Fruit fly (Drosophila melanogaster) whole organism, embryonic: Measurements from ENCODE around the gene CG34138.

Experiments used
- ATbp ChIP-seq: fragments of 200-800 bp; sonication (Bioruptor generic); optimal IDR thresholded peaks from 2 replicates; lab custom pipeline; 2017; ENCODE audit warnings: missing biosample characterization, mild to moderate bottlenecking, missing genetic modification characterization, missing genetic modification reagents
- Bgb ChIP-seq: fragments of 200-800 bp; sonication (Bioruptor generic); IDR thresholded peaks from 2 replicates; pipeline ENCODE4 v1.3.6; 2022; ENCODE audit warnings: missing biosample characterization, missing genetic modification characterization; ENCODE audit not compliant: partially characterized antibody
- CG10274 ChIP-seq: fragments of 200-800 bp; sonication (Bioruptor generic); optimal IDR thresholded peaks from 3 replicates; lab custom pipeline; 2017; ENCODE audit warnings: missing biosample characterization, mild to moderate bottlenecking, missing genetic modification characterization
- CG10462 ChIP-seq: fragments of 200-800 bp; sonication (Bioruptor generic); optimal IDR thresholded peaks from 2 replicates; lab custom pipeline; 2016; ENCODE audit warnings: missing biosample characterization, missing genetic modification characterization
- CG10654 ChIP-seq: fragments of 200-800 bp; sonication (Bioruptor generic); optimal IDR thresholded peaks from 2 replicates; lab custom pipeline; 2016; ENCODE audit warnings: missing biosample characterization, missing genetic modification characterization
- CG11560 ChIP-seq: fragments of 200-800 bp; sonication (Bioruptor generic); IDR thresholded peaks from 3 replicates; pipeline ENCODE4 v1.3.6; 2022; ENCODE audit warnings: missing biosample characterization, missing genetic modification characterization
- CG11695 ChIP-seq: fragments of 200-800 bp; sonication (Bioruptor generic); IDR thresholded peaks from 3 replicates; pipeline ENCODE4 v1.3.6; 2022; ENCODE audit warnings: missing biosample characterization, missing genetic modification characterization
- CG12071 ChIP-seq: fragments of 200-800 bp; sonication (Bioruptor generic); optimal IDR thresholded peaks from 3 replicates; lab custom pipeline; 2018; ENCODE audit warnings: missing biosample characterization, mild to moderate bottlenecking, missing genetic modification characterization
- CG12744 ChIP-seq: fragments of 200-800 bp; sonication (Bioruptor generic); optimal IDR thresholded peaks from 2 replicates; lab custom pipeline; 2016; ENCODE audit warnings: missing biosample characterization, missing genetic modification characterization
- CG1603 ChIP-seq: fragments of 200-800 bp; sonication (Bioruptor generic); optimal IDR thresholded peaks from 2 replicates; lab custom pipeline; 2019; ENCODE audit warnings: missing biosample characterization, mild to moderate bottlenecking, missing genetic modification characterization, moderate library complexity
- CG17912 ChIP-seq: fragments of 200-800 bp; sonication (Bioruptor generic); optimal IDR thresholded peaks from 2 replicates; lab custom pipeline; 2018; ENCODE audit warnings: missing biosample characterization, mild to moderate bottlenecking, missing genetic modification characterization
- CG18262 ChIP-seq: fragments of 200-800 bp; optimal IDR thresholded peaks from 3 replicates; lab custom pipeline; 2019; ENCODE audit warnings: missing biosample characterization, mild to moderate bottlenecking, missing genetic modification characterization, moderate library complexity
- CG2116 ChIP-seq: fragments of 200-800 bp; sonication (Bioruptor generic); optimal IDR thresholded peaks from 3 replicates; lab custom pipeline; 2018; ENCODE audit warnings: missing biosample characterization, mild to moderate bottlenecking, missing genetic modification characterization
- CG2678 ChIP-seq: fragments of 200-800 bp; sonication (Bioruptor generic); optimal IDR thresholded peaks from 3 replicates; lab custom pipeline; 2019; ENCODE audit warnings: missing biosample characterization, mild to moderate bottlenecking, missing genetic modification characterization, moderate library complexity
- CG31388 ChIP-seq: fragments of 200-800 bp; sonication (Bioruptor generic); optimal IDR thresholded peaks from 2 replicates; lab custom pipeline; 2016; ENCODE audit warnings: missing biosample characterization, missing genetic modification characterization
- CG31441 ChIP-seq: fragments of 200-800 bp; sonication (Bioruptor generic); IDR thresholded peaks from 2 replicates; pipeline ENCODE4 v1.3.6; 2022; ENCODE audit warnings: missing biosample characterization, missing genetic modification characterization
- CG6254 ChIP-seq: fragments of 200-800 bp; sonication (Bioruptor generic); optimal IDR thresholded peaks from 3 replicates; lab custom pipeline; 2017; ENCODE audit warnings: mild to moderate bottlenecking, missing biosample characterization, missing genetic modification reagents, missing genetic modification characterization
- CG8281 ChIP-seq: fragments of 200-800 bp; sonication (Bioruptor generic); optimal IDR thresholded peaks from 2 replicates; lab custom pipeline; 2018; ENCODE audit warnings: missing biosample characterization, mild to moderate bottlenecking, missing genetic modification characterization, moderate library complexity
- CG9727 ChIP-seq: fragments of 200-800 bp; sonication (Bioruptor generic); optimal IDR thresholded peaks from 3 replicates; lab custom pipeline; 2017; ENCODE audit warnings: missing biosample characterization, mild to moderate bottlenecking, missing genetic modification characterization
- CG9797 ChIP-seq: fragments of 200-800 bp; sonication (Bioruptor generic); optimal IDR thresholded peaks from 3 replicates; lab custom pipeline; 2018; ENCODE audit warnings: missing biosample characterization, mild to moderate bottlenecking, missing genetic modification characterization
- CoRest ChIP-seq: fragments of 200-800 bp; sonication (Bioruptor generic); optimal IDR thresholded peaks from 3 replicates; lab custom pipeline; 2018; ENCODE audit warnings: missing biosample characterization, mild to moderate bottlenecking, missing genetic modification characterization, moderate library complexity
- Dip2 ChIP-seq: fragments of 200-800 bp; sonication (Bioruptor generic); IDR thresholded peaks from 2 replicates; pipeline ENCODE4 v1.3.6; 2022; ENCODE audit warnings: missing biosample characterization, missing genetic modification characterization
- Dip3 ChIP-seq: fragments of 200-800 bp; sonication (Bioruptor generic); optimal IDR thresholded peaks from 3 replicates; lab custom pipeline; 2016; ENCODE audit warnings: missing biosample characterization, missing genetic modification characterization
- Doc3 ChIP-seq: fragments of 200-800 bp; sonication (Bioruptor generic); IDR thresholded peaks from 3 replicates; pipeline ENCODE4 v1.3.6; 2022; ENCODE audit warnings: missing biosample characterization, missing genetic modification characterization; ENCODE audit not compliant: partially characterized antibody
- Dp ChIP-seq: fragments of 200-800 bp; sonication (Bioruptor generic); optimal IDR thresholded peaks from 2 replicates; lab custom pipeline; 2018; ENCODE audit warnings: missing biosample characterization, mild to moderate bottlenecking, missing genetic modification characterization, moderate library complexity
- Fer1 ChIP-seq: fragments of 200-800 bp; sonication (Bioruptor generic); optimal IDR thresholded peaks from 2 replicates; lab custom pipeline; 2017; ENCODE audit warnings: missing biosample characterization, mild to moderate bottlenecking, missing genetic modification characterization
- HLH3B ChIP-seq: fragments of 200-800 bp; sonication (Bioruptor generic); IDR thresholded peaks from 2 replicates; pipeline ENCODE4 v1.3.6; 2022; ENCODE audit warnings: missing biosample characterization, missing genetic modification characterization
- Ptx1 ChIP-seq: fragments of 200-800 bp; sonication (Bioruptor generic); IDR thresholded peaks from 2 replicates; pipeline ENCODE4 v1.3.6; 2022; ENCODE audit warnings: missing biosample characterization, missing genetic modification characterization
- Sox102F ChIP-seq: fragments of 200-800 bp; sonication (Bioruptor generic); optimal IDR thresholded peaks from 2 replicates; lab custom pipeline; 2018; ENCODE audit warnings: missing biosample characterization, mild to moderate bottlenecking, missing genetic modification characterization, moderate library complexity
- Sry-δ ChIP-seq: fragments of 200-800 bp; sonication (Bioruptor generic); optimal IDR thresholded peaks from 2 replicates; lab custom pipeline; 2016; ENCODE audit warnings: missing biosample characterization, missing genetic modification characterization
- Vsx1 ChIP-seq: fragments of 200-800 bp; sonication (Bioruptor generic); optimal IDR thresholded peaks from 2 replicates; lab custom pipeline; 2017; ENCODE audit warnings: missing biosample characterization, mild to moderate bottlenecking, missing genetic modification characterization, missing genetic modification reagents
- cad ChIP-seq: fragments of >200 bp; optimal IDR thresholded peaks from 2 replicates; lab custom pipeline; 2017; ENCODE audit warnings: missing biosample characterization, missing genetic modification characterization
- chinmo ChIP-seq: fragments of 200-800 bp; sonication (Bioruptor generic); IDR thresholded peaks from 4 replicates; pipeline ENCODE4 v1.3.6; 2022; ENCODE audit warnings: missing biosample characterization, missing genetic modification characterization; ENCODE audit not compliant: partially characterized antibody
- crc ChIP-seq: fragments of 200-800 bp; sonication (Bioruptor generic); optimal IDR thresholded peaks from 2 replicates; lab custom pipeline; 2016; ENCODE audit warnings: missing biosample characterization, missing genetic modification characterization
- crp ChIP-seq, 2 experiments: fragments of 200-800 bp; sonication (Bioruptor generic); optimal IDR thresholded peaks; 2 replicates in 1 of 2; 3 replicates in 1 of 2; lab custom pipeline; 2017; ENCODE audit warnings: missing biosample characterization in 2 of 2, missing genetic modification characterization in 2 of 2, mild to moderate bottlenecking in 1 of 2, moderate library complexity in 1 of 2
- dmrt99B ChIP-seq: fragments of 200-800 bp; sonication (Bioruptor generic); optimal IDR thresholded peaks from 2 replicates; lab custom pipeline; 2018; ENCODE audit warnings: missing biosample characterization, mild to moderate bottlenecking, missing genetic modification characterization, moderate library complexity
- fd64A ChIP-seq: fragments of 200-800 bp; sonication (Bioruptor generic); optimal IDR thresholded peaks from 3 replicates; lab custom pipeline; 2018; ENCODE audit warnings: missing biosample characterization, mild to moderate bottlenecking, missing genetic modification characterization
- gt ChIP-seq: fragments of 200-800 bp; sonication (Bioruptor generic); IDR thresholded peaks from 2 replicates; pipeline ENCODE4 v1.3.6; 2022; ENCODE audit warnings: missing biosample characterization, missing genetic modification characterization
- hb ChIP-seq: fragments of 200-800 bp; sonication (Bioruptor generic); IDR thresholded peaks from 3 replicates; pipeline ENCODE4 v1.3.6; 2022; ENCODE audit warnings: missing biosample characterization, missing genetic modification characterization; ENCODE audit not compliant: partially characterized antibody
- hkb ChIP-seq, 2 experiments: fragments of 200-800 bp in 1 of 2; fragments of >200 bp in 1 of 2; sonication (Bioruptor generic) in 1 of 2; IDR thresholded peaks in 1 of 2; optimal IDR thresholded peaks in 1 of 2; 2 replicates each; pipeline versions ENCODE4 v1.3.6 to Lab custom; 2017 to 2022; ENCODE audit warnings: missing biosample characterization in 1 of 2, missing genetic modification characterization in 1 of 2
- lilli ChIP-seq: fragments of 200-800 bp; sonication (Bioruptor generic); optimal IDR thresholded peaks from 3 replicates; lab custom pipeline; 2016; ENCODE audit warnings: missing biosample characterization, missing genetic modification characterization
- mirr ChIP-seq: fragments of 200-800 bp; sonication (Bioruptor generic); optimal IDR thresholded peaks from 3 replicates; lab custom pipeline; 2018; ENCODE audit warnings: missing biosample characterization, mild to moderate bottlenecking, missing genetic modification characterization
- pb ChIP-seq: fragments of 200-800 bp; sonication (Bioruptor generic); optimal IDR thresholded peaks from 3 replicates; lab custom pipeline; 2016; ENCODE audit warnings: missing biosample characterization, missing genetic modification characterization
- sima ChIP-seq: fragments of 200-800 bp; sonication (Bioruptor generic); optimal IDR thresholded peaks from 2 replicates; lab custom pipeline; 2016; ENCODE audit warnings: missing biosample characterization, missing genetic modification characterization
- slbo ChIP-seq: fragments of 200-800 bp; sonication (Bioruptor generic); IDR thresholded peaks from 2 replicates; pipeline ENCODE4 v1.3.6; 2022; ENCODE audit warnings: missing biosample characterization, missing genetic modification characterization
- stwl ChIP-seq: fragments of 200-800 bp; sonication (Bioruptor generic); optimal IDR thresholded peaks from 3 replicates; lab custom pipeline; 2018; ENCODE audit warnings: missing biosample characterization, mild to moderate bottlenecking, missing genetic modification characterization, moderate library complexity
- tll ChIP-seq, 2 experiments: fragments of 200-800 bp in 1 of 2; fragments of >200 bp in 1 of 2; sonication (Bioruptor generic) in 1 of 2; optimal IDR thresholded peaks; 2 replicates each; lab custom pipeline; 2017 to 2019; ENCODE audit warnings: missing biosample characterization in 2 of 2, missing genetic modification characterization in 2 of 2, mild to moderate bottlenecking in 1 of 2, moderate library complexity in 1 of 2
- toy ChIP-seq: fragments of 200-800 bp; sonication (Bioruptor generic); IDR thresholded peaks from 2 replicates; pipeline ENCODE4 v1.3.6; 2022; ENCODE audit warnings: missing biosample characterization, missing genetic modification characterization
- usp ChIP-seq: fragments of >200 bp; optimal IDR thresholded peaks from 2 replicates; lab custom pipeline; 2017; ENCODE audit warnings: missing biosample characterization, missing genetic modification characterization
- zen ChIP-seq: fragments of 200-800 bp; sonication (Bioruptor generic); optimal IDR thresholded peaks from 3 replicates; lab custom pipeline; 2018; ENCODE audit warnings: missing biosample characterization, mild to moderate bottlenecking, missing genetic modification characterization, moderate library complexity

Gene CG34138

DNA sequence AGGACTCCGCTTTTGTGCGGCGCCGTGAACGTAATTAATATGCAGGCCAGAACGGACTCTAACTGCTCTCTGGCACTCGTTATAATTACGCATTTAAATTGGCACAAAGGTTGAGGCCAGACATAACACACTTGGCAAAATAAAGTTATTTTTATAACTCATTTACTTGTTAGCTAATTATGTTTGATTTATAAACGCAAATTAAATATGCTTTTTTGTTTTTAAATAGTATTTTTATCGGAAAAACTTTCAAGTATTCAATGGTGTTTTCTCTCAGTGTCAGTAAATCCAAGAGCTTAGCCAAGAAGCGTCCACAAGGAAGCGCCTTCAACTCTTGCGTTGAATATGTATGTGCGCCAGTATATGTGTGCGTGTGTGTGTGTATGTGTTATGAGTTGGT lies 38.2 kb downstream of the CG34138 start (continued):
- no peak for TF ChIP-seq CG2116 (GFP tag; lab: Kevin White, UChicago)
- no peak for TF ChIP-seq HLH3B (GFP tag; lab: Robert Waterston, UW)
- TF ChIP-seq zen (tag; lab: Kevin White, UChicago), result no peak
- TF ChIP-seq CG10274 (GFP tag; lab: Kevin White, UChicago), result no peak
- TF ChIP-seq cad (GFP tag; lab: Kevin White, UChicago), result no peak
- TF ChIP-seq CG10654, result no peak
- TF ChIP-seq CG6254, result no peak
- no peak for TF ChIP-seq Dp (GFP tag; lab: Kevin White, UChicago)
- TF ChIP-seq CG18262, result no peak
- no peak for TF ChIP-seq Doc3 (GFP tag; lab: Robert Waterston, UW)
- TF ChIP-seq gt (GFP tag; lab: Robert Waterston, UW), result no peak
- TF ChIP-seq Dip3, result no peak
- TF ChIP-seq dmrt99B (tag; lab: Kevin White, UChicago), result peak; percentile 2
- no peak for TF ChIP-seq CG11695 (GFP tag; lab: Robert Waterston, UW)
- no peak for TF ChIP-seq CG9797 (GFP tag; lab: Kevin White, UChicago)
- no peak for TF ChIP-seq CG10462 (GFP tag; lab: Kevin White, UChicago)
- no peak for TF ChIP-seq chinmo (GFP tag; lab: Robert Waterston, UW)
- peak; percentile 42 for TF ChIP-seq Fer1 (GFP tag; lab: Kevin White, UChicago)
- peak; percentile 41; the same call in 1 of the 2 replicates for TF ChIP-seq slbo (GFP tag; lab: Robert Waterston, UW)
- TF ChIP-seq lilli (GFP tag; lab: Kevin White, UChicago), result peak; percentile 18
- TF ChIP-seq CG8281, result no peak
- TF ChIP-seq CG31388, result no peak
- no peak for TF ChIP-seq usp (GFP tag; lab: Kevin White, UChicago)
- TF ChIP-seq stwl (tag; lab: Kevin White, UChicago), result no peak
- no peak for TF ChIP-seq crc (GFP tag; lab: Kevin White, UChicago)
- no peak for TF ChIP-seq CG17912 (GFP tag; lab: Kevin White, UChicago)
- TF ChIP-seq sima, result no peak
- no peak for TF ChIP-seq CG1603 (tag; lab: Kevin White, UChicago)
- TF ChIP-seq Dip2, result no peak
- no peak for TF ChIP-seq toy (GFP tag; lab: Robert Waterston, UW)
- no peak for TF ChIP-seq hkb (optimal IDR thresholded peaks at IDR 0.05; lab: Kevin White, UChicago)
- no peak for TF ChIP-seq hkb (GFP tag; IDR thresholded peaks at IDR 0.05; lab: Robert Waterston, UW)
- no peak for TF ChIP-seq Vsx1 (GFP tag; lab: Kevin White, UChicago)
- TF ChIP-seq CG12071 (GFP tag; lab: Kevin White, UChicago), result no peak
- no peak for TF ChIP-seq Sry-δ (GFP tag; lab: Kevin White, UChicago)
- TF ChIP-seq hb (GFP tag; lab: Robert Waterston, UW), result no peak
- TF ChIP-seq ATbp (GFP tag; lab: Kevin White, UChicago), result no peak
- TF ChIP-seq CG2678 (tag; lab: Kevin White, UChicago), result peak; percentile 49
- TF ChIP-seq CG12744 (GFP tag; lab: Kevin White, UChicago), result no peak
- TF ChIP-seq tll (GFP tag; optimal IDR thresholded peaks at IDR 0.05; lab: Kevin White, UChicago), result no peak
- TF ChIP-seq Sox102F, result peak; percentile 8
- no peak for TF ChIP-seq pb (GFP tag; lab: Kevin White, UChicago)
- TF ChIP-seq CG11560 (tag; lab: Robert Waterston, UW), result no peak
- TF ChIP-seq CG9727 (GFP tag; lab: Kevin White, UChicago), result no peak
- TF ChIP-seq Bgb (GFP tag; lab: Robert Waterston, UW), result no peak
- no peak for TF ChIP-seq mirr (GFP tag; lab: Kevin White, UChicago)
- no peak for TF ChIP-seq crp (GFP tag; optimal IDR thresholded peaks at IDR 0.05; lab: Kevin White, UChicago)
- no peak for TF ChIP-seq CoRest (tag; lab: Kevin White, UChicago)
- no peak for TF ChIP-seq CG31441 (GFP tag; lab: Robert Waterston, UW)
- peak; percentile 27; the same call in 1 of the 2 replicates for TF ChIP-seq Ptx1
- no peak for TF ChIP-seq fd64A
